Worm (Caenorhabditis elegans): ENCODE data around the gene Y67D8B.1.

DNA sequence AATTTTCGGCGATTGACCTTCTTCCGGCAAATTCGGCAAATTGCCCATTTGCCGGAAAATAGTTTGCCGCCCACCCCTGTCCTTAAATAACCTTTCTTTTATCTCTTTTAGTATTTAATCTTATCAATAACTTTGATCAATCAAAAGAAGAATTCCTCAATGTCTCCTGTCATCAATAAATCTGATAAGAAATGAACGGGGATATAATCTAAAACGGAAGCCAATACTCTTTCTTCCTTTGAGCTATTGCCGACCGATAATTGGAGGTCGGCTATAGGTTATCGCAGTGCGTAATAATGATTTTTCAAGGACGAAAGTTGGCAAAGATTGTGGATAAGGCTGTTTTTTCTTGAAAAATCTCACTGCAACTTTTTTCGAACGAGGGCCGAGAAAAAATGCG, 48.7 kb upstream of the Y67D8B.1 start:
- TF ChIP-seq tab-1 (GFP tag; IDR thresholded peaks at IDR 0.05) (no peak), flt-1 (GFP tag; IDR thresholded peaks at IDR 0.05) (no peak), cog-1 (tag; optimal IDR thresholded peaks at IDR 0.05) (no peak), ztf-23 (GFP tag; IDR thresholded peaks at IDR 0.05) (no peak), ref-1 (GFP tag; conservative IDR thresholded peaks at IDR 0.05) (no peak), klf-2 (GFP tag; conservative IDR thresholded peaks at IDR 0.05) (no peak), med-1 (GFP tag; optimal IDR thresholded peaks at IDR 0.05; ENCODE audit: insufficient read depth) (no peak)
